Worm (Caenorhabditis elegans) whole organism, L4 larva: Measurements from ENCODE around the gene Y43F8C.9.

Experiments used
- F26F4.8 ChIP-seq: fragments of 200-800 bp; sonication (Bioruptor generic); conservative IDR thresholded peaks from 2 replicates; pipeline ENCODE4 v1.3.6; 2022; ENCODE audit warnings: missing genetic modification characterization, missing compliant biosample characterization
- F44E2.7 ChIP-seq: fragments of 200-800 bp; sonication (Bioruptor generic); IDR thresholded peaks from 2 replicates; pipeline ENCODE4 v2.1.2; 2022; ENCODE audit warnings: missing genetic modification characterization, missing compliant biosample characterization
- T20F7.1 ChIP-seq: fragments of 200-800 bp; sonication (Bioruptor generic); optimal IDR thresholded peaks from 2 replicates; lab custom pipeline; 2018; ENCODE audit warnings: mild to moderate bottlenecking, missing genetic modification characterization, missing compliant biosample characterization
- T26A8.4 ChIP-seq: fragments of 200-800 bp; sonication (Bioruptor generic); IDR thresholded peaks from 2 replicates; pipeline ENCODE4 v1.3.6; 2022; ENCODE audit warnings: missing genetic modification characterization, missing compliant biosample characterization
- Y105C5A.15 ChIP-seq: fragments of 200-800 bp; sonication (Bioruptor generic); IDR thresholded peaks from 2 replicates; pipeline ENCODE4 v1.3.6; 2022; ENCODE audit warnings: missing genetic modification characterization, missing compliant biosample characterization
- aha-1 ChIP-seq: fragments of 150-350 bp; peaks from one replicate; lab custom pipeline; 2014; ENCODE audit warnings: missing biosample characterization, missing genetic modification characterization
- arid-1 ChIP-seq: fragments of 200-800 bp; sonication (Bioruptor generic); conservative IDR thresholded peaks from 2 replicates; pipeline ENCODE4 v1.3.6; 2022; ENCODE audit warnings: missing genetic modification reagents, missing genetic modification characterization, missing compliant biosample characterization
- ceh-32 ChIP-seq: sonication (generic microtip); optimal IDR thresholded peaks from 2 replicates; lab custom pipeline; 2016; ENCODE audit warnings: mild to moderate bottlenecking, missing genetic modification characterization, missing compliant biosample characterization; ENCODE audit not compliant: poor library complexity
- ceh-44 ChIP-seq: fragments of 200-800 bp; sonication (Bioruptor generic); IDR thresholded peaks from 2 replicates; pipeline ENCODE4 v1.3.6; 2022; ENCODE audit warnings: missing genetic modification reagents, missing genetic modification characterization, missing compliant biosample characterization
- ceh-62 ChIP-seq: sonication (generic microtip); optimal IDR thresholded peaks from 2 replicates; lab custom pipeline; 2017; ENCODE audit warnings: missing biosample characterization, missing genetic modification characterization
- ctbp-1 ChIP-seq: fragments of 200-800 bp; sonication (Bioruptor generic); IDR thresholded peaks from 2 replicates; pipeline ENCODE4 v1.3.6; 2022; ENCODE audit warnings: missing genetic modification reagents, missing genetic modification characterization, missing compliant biosample characterization
- daf-12 ChIP-seq: fragments of 150-350 bp; optimal IDR thresholded peaks from 2 replicates; lab custom pipeline; 2014; ENCODE audit warnings: missing biosample characterization, missing genetic modification reagents, missing genetic modification characterization
- dmd-6 ChIP-seq: fragments of 200-800 bp; sonication (Bioruptor generic); IDR thresholded peaks from 2 replicates; pipeline ENCODE4 v1.3.6; 2022; ENCODE audit warnings: missing genetic modification reagents, missing genetic modification characterization, missing compliant biosample characterization
- dmd-8 ChIP-seq: fragments of 200-800 bp; sonication (Bioruptor generic); IDR thresholded peaks from 2 replicates; pipeline ENCODE4 v1.3.6; 2022; ENCODE audit warnings: missing genetic modification characterization, missing compliant biosample characterization
- dmd-9 ChIP-seq: fragments of 200-800 bp; sonication (Bioruptor generic); IDR thresholded peaks from 2 replicates; pipeline ENCODE4 v1.3.6; 2022; ENCODE audit warnings: missing genetic modification reagents, missing genetic modification characterization, missing compliant biosample characterization
- egl-43 ChIP-seq: fragments of 200-800 bp; sonication (Bioruptor generic); IDR thresholded peaks from 2 replicates; pipeline ENCODE4 v1.3.6; 2022; ENCODE audit warnings: missing genetic modification reagents, missing genetic modification characterization, missing compliant biosample characterization
- fkh-10 ChIP-seq: fragments of 150-350 bp; optimal IDR thresholded peaks from 2 replicates; lab custom pipeline; 2014; ENCODE audit warnings: missing biosample characterization, missing genetic modification reagents, missing genetic modification characterization
- hif-1 ChIP-seq, 2 experiments: sonication (generic microtip); optimal IDR thresholded peaks; 2 replicates each; lab custom pipeline; 2016 to 2017; ENCODE audit warnings: missing compliant biosample characterization in 2 of 2, missing genetic modification characterization in 2 of 2, missing genetic modification reagents in 2 of 2, missing genotype in 2 of 2, mild to moderate bottlenecking in 1 of 2
- hlh-11 ChIP-seq: fragments of 200-800 bp; sonication (Bioruptor generic); optimal IDR thresholded peaks from 2 replicates; lab custom pipeline; 2018; ENCODE audit warnings: mild to moderate bottlenecking, missing genetic modification characterization, missing compliant biosample characterization
- jun-1 ChIP-seq: fragments of 150-350 bp; optimal IDR thresholded peaks from 2 replicates; lab custom pipeline; 2014; ENCODE audit warnings: missing biosample characterization, missing genetic modification reagents, missing genetic modification characterization
- lin-1 ChIP-seq: fragments of 200-800 bp; sonication (Bioruptor generic); IDR thresholded peaks from 2 replicates; pipeline ENCODE4 v1.3.6; 2022; ENCODE audit warnings: missing genetic modification reagents, missing genetic modification characterization, missing compliant biosample characterization
- lin-13 ChIP-seq: fragments of 150-350 bp; optimal IDR thresholded peaks from 2 replicates; lab custom pipeline; 2014; ENCODE audit warnings: missing biosample characterization, missing genetic modification reagents, missing genetic modification characterization
- lin-39 ChIP-seq: fragments of 150-350 bp; optimal IDR thresholded peaks from 2 replicates; lab custom pipeline; 2014; ENCODE audit warnings: missing biosample characterization, missing genetic modification reagents, missing genetic modification characterization
- madf-5 ChIP-seq, 2 experiments: fragments of 200-800 bp; sonication (Bioruptor generic); IDR thresholded peaks; 2 replicates each; pipeline ENCODE4 v1.3.6; 2022; ENCODE audit warnings: missing compliant biosample characterization in 2 of 2, missing genetic modification characterization in 2 of 2
- mes-2 ChIP-seq: sonication (generic microtip); optimal IDR thresholded peaks from 2 replicates; lab custom pipeline; 2016; ENCODE audit warnings: missing genotype, mild to moderate bottlenecking, missing genetic modification characterization, missing compliant biosample characterization; ENCODE audit not compliant: poor library complexity, severe bottlenecking
- mxl-3 ChIP-seq: fragments of 200-800 bp; sonication (Bioruptor generic); optimal IDR thresholded peaks from 2 replicates; lab custom pipeline; 2018; ENCODE audit warnings: mild to moderate bottlenecking, missing genetic modification characterization, missing compliant biosample characterization
- nhr-11 ChIP-seq: fragments of 150-350 bp; optimal IDR thresholded peaks from 2 replicates; lab custom pipeline; 2014; ENCODE audit warnings: missing biosample characterization, missing genetic modification characterization
- nhr-111 ChIP-seq: fragments of 200-800 bp; sonication (Bioruptor generic); optimal IDR thresholded peaks from 2 replicates; lab custom pipeline; 2018; ENCODE audit warnings: mild to moderate bottlenecking, missing genetic modification characterization, missing compliant biosample characterization
- nhr-25 ChIP-seq: sonication (generic microtip); optimal IDR thresholded peaks from 2 replicates; lab custom pipeline; 2017; ENCODE audit warnings: missing genetic modification characterization, mild to moderate bottlenecking, missing compliant biosample characterization, antibody characterized with exemption, moderate library complexity, borderline replicate concordance; ENCODE audit not compliant: insufficient read depth
- nhr-28 ChIP-seq: fragments of 150-350 bp; optimal IDR thresholded peaks from 2 replicates; lab custom pipeline; 2014; ENCODE audit warnings: missing biosample characterization, missing genetic modification characterization
- nhr-41 ChIP-seq: fragments of 200-800 bp; sonication (Bioruptor generic); IDR thresholded peaks from 2 replicates; pipeline ENCODE4 v1.3.6; 2022; ENCODE audit warnings: missing genetic modification reagents, missing genetic modification characterization, missing compliant biosample characterization
- nhr-48 ChIP-seq: sonication (generic microtip); optimal IDR thresholded peaks from 2 replicates; lab custom pipeline; 2016; ENCODE audit warnings: mild to moderate bottlenecking, missing genetic modification characterization, missing compliant biosample characterization
- nhr-77 ChIP-seq: fragments of 150-350 bp; optimal IDR thresholded peaks from 2 replicates; lab custom pipeline; 2014; ENCODE audit warnings: missing biosample characterization, missing genetic modification characterization
- php-3 ChIP-seq: fragments of 200-800 bp; sonication (Bioruptor generic); IDR thresholded peaks from 2 replicates; pipeline ENCODE4 v1.3.6; 2022; ENCODE audit warnings: missing genetic modification reagents, missing genetic modification characterization, missing compliant biosample characterization
- rbr-2 ChIP-seq: sonication (generic microtip); optimal IDR thresholded peaks from 2 replicates; lab custom pipeline; 2016; ENCODE audit warnings: missing genotype, missing genetic modification characterization, missing compliant biosample characterization
- saeg-2 ChIP-seq: fragments of 200-800 bp; sonication (Bioruptor generic); IDR thresholded peaks from 2 replicates; pipeline ENCODE4 v1.3.6; 2022; ENCODE audit warnings: missing genetic modification reagents, missing genetic modification characterization, missing compliant biosample characterization
- set-16 ChIP-seq: fragments of 200-800 bp; sonication (Bioruptor generic); IDR thresholded peaks from 2 replicates; pipeline ENCODE4 v1.3.6; 2022; ENCODE audit warnings: missing genetic modification reagents, missing genetic modification characterization, missing compliant biosample characterization
- skn-1 ChIP-seq: fragments of 150-350 bp; optimal IDR thresholded peaks from 2 replicates; lab custom pipeline; 2014; ENCODE audit warnings: missing biosample characterization, missing genetic modification characterization
- snpc-1.2 ChIP-seq: fragments of 200-800 bp; sonication (Bioruptor generic); IDR thresholded peaks from 2 replicates; pipeline ENCODE4 v1.3.6; 2022; ENCODE audit warnings: missing genetic modification reagents, missing genetic modification characterization, missing compliant biosample characterization
- spr-1 ChIP-seq: sonication (generic microtip); optimal IDR thresholded peaks from 2 replicates; lab custom pipeline; 2016; ENCODE audit warnings: mild to moderate bottlenecking, missing genetic modification characterization, missing compliant biosample characterization
- tra-1 ChIP-seq: fragments of 200-800 bp; sonication (Bioruptor generic); IDR thresholded peaks from 2 replicates; pipeline ENCODE4 v1.3.6; 2022; ENCODE audit warnings: missing genetic modification reagents, missing genetic modification characterization, missing compliant biosample characterization
- ztf-7 ChIP-seq: fragments of 150-350 bp; optimal IDR thresholded peaks from 2 replicates; lab custom pipeline; 2014; ENCODE audit warnings: missing biosample characterization, missing genetic modification characterization

The Y43F8C.9 gene

DNA sequence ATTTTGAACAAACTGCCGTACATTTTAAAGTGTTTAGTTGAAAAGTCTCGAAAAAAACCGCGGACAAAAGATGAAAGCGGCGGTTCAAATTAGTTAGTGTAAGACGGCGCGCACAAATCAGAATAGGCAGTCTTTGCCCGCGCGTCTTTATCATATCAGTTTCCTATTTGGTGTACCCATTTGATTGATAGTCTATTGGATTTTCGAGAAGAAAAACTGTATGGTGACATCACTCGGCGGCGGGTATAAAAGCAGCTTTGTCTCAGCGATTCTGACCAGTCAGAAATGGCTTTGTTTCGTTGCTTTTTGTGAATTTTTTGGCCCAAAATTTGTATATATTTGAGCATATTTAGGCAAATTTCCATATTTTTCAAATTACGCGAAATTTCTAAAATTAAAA lies 37.2 kb upstream of the Y43F8C.9 start (continued):
- no peak for TF ChIP-seq dmd-9 (GFP tag; lab: Robert Waterston, UW)
- no peak for TF ChIP-seq lin-13 (GFP tag; lab: Kevin White, UChicago)
- no peak for TF ChIP-seq ceh-62 (tag; lab: Kevin White, UChicago)
- no peak for TF ChIP-seq fkh-10 (GFP tag; lab: Kevin White, UChicago)
- TF ChIP-seq nhr-28 (tag; lab: Kevin White, UChicago), result peak; percentile 68
- no peak for TF ChIP-seq lin-39
- TF ChIP-seq ctbp-1 (GFP tag; lab: Robert Waterston, UW), result no peak
- TF ChIP-seq nhr-48 (tag; lab: Kevin White, UChicago), result peak; percentile 37

DNA sequence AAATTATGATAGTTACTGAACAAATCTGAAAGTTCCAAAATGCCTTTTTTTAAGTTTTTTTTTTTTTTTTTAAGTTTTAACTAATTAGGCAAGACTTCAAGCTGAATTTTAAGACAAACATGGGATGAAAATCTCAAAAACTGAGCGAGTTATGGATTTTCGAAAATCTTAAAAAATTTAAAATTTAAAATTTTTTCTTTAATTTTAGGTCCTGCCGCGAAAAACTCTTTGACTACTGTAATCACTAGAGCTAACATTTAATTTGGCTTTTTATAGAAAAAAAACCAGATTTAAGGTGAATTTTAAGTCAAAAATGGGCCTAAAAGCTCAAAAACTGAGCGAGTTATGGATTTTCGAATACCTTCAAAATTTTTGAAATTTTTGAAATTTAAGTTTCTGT lies 36.7 kb upstream of the Y43F8C.9 start, which contains the start of gene grsp-1:
Gene grsp-1 (plus strand): TSS at position 301 of the 400 bp plus-strand sequence.
- TF ChIP-seq egl-43 (GFP tag; lab: Robert Waterston, UW) (no peak), dmd-6 (no peak), nhr-77 (tag; lab: Kevin White, UChicago) (no peak), ztf-7 (no peak), jun-1 (tag; lab: Kevin White, UChicago) (no peak), nhr-111 (GFP tag; lab: Kevin White, UChicago) (no peak), ceh-32 (no peak), nhr-25 (tag; lab: Kevin White, UChicago) (no peak), saeg-2 (GFP tag; lab: Robert Waterston, UW) (no peak), arid-1 (no peak), hlh-11 (tag; lab: Kevin White, UChicago) (no peak), mxl-3 (GFP tag; lab: Kevin White, UChicago) (no peak)

DNA sequence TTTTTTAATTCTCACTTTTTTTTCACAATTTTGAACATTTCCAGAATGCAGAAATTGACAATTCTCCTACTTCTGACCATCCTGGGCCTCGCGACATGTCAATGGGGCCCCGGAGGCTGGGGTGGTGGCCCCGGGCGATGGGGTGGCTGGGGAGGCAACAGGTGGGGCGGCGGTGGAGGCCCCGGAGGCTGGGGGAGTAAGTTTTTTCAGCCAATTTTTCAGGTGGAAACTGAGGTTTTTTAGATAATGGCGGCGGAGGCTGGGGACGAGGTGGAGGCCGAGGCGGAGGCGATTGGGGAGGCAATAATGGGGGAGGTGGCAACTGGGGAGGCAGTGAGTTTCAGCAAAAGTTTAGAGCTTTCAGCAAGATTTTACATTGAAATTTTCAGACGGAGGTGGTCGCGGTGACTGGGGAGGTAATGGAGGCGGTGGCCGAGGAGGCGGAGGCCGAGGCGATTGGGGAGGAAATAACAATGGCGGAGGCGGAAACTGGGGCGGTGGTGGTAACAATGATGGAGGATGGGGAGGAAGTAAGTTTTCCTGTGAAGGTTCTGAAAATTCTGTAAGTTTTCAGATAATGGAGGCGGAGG lies 35.7 kb upstream of the Y43F8C.9 start:
- TF ChIP-seq F44E2.7 (no peak), rbr-2 (tag; lab: Kevin White, UChicago) (no peak), tra-1 (GFP tag; lab: Robert Waterston, UW) (no peak), arid-1 (no peak), php-3 (GFP tag; lab: Robert Waterston, UW) (0 out of 2 replicates have a peak, but pooled peaks have one; percentile 6), spr-1 (tag; lab: Kevin White, UChicago) (no peak), set-16 (peak; percentile 98), daf-12 (tag; lab: Kevin White, UChicago) (no peak), ceh-62 (tag; lab: Kevin White, UChicago) (no peak), lin-39 (no peak), hlh-11 (tag; lab: Kevin White, UChicago) (peak; percentile 10), ceh-44 (GFP tag; lab: Robert Waterston, UW) (no peak), nhr-41 (GFP tag; lab: Robert Waterston, UW) (no peak), hif-1 (tag; optimal IDR thresholded peaks at IDR 0.05; lab: Kevin White, UChicago) (peak in 1 of 2 experiments; percentile 15), T26A8.4 (GFP tag; lab: Robert Waterston, UW) (peak; percentile 55; the same call in 1 of the 2 replicates), F26F4.8 (GFP tag; lab: Robert Waterston, UW) (no peak), aha-1 (peak; percentile 84), madf-5 (GFP tag; IDR thresholded peaks at IDR 0.05; lab: Robert Waterston, UW) (no peak), Y105C5A.15 (no peak), nhr-11 (tag; lab: Kevin White, UChicago) (no peak), jun-1 (tag; lab: Kevin White, UChicago) (no peak), T20F7.1 (GFP tag; lab: Kevin White, UChicago) (no peak), lin-1 (GFP tag; lab: Robert Waterston, UW) (no peak), saeg-2 (GFP tag; lab: Robert Waterston, UW) (no peak), dmd-8 (GFP tag; lab: Robert Waterston, UW) (0 out of 2 replicates have a peak, but pooled peaks have one; percentile 19), lin-13 (GFP tag; lab: Kevin White, UChicago) (no peak), mes-2 (tag; lab: Kevin White, UChicago) (no peak), skn-1 (tag; lab: Kevin White, UChicago) (no peak), snpc-1.2 (no peak)
- TF ChIP-seq, all 104 proteins: peak for 7
